Fruit fly (Drosophila melanogaster): ENCODE measurements around the gene CG4022.

Gene CG4022

dm6 chr3L:9441907-9442479 lies 31.4 kb upstream of the CG4022 start, which contains the start of the genes Bet3 and Nf-YA (continued):
- TF ChIP-seq gro (GFP tag; optimal IDR thresholded peaks at IDR 0.05) (no peak), pho (GFP tag; optimal IDR thresholded peaks at IDR 0.05) (peak; percentile 43), ken (GFP tag; IDR thresholded peaks at IDR 0.05) (peak; percentile 70), disco-r (GFP tag; optimal IDR thresholded peaks at IDR 0.05) (no peak), ssp (GFP tag; IDR thresholded peaks at IDR 0.05) (peak; percentile 74), Sry-β (GFP tag; optimal IDR thresholded peaks at IDR 0.05) (no peak), CG13424 (tag; optimal IDR thresholded peaks at IDR 0.05) (peak; percentile 55), dmrt11E (tag; optimal IDR thresholded peaks at IDR 0.05) (peak; percentile 35), h (optimal IDR thresholded peaks at IDR 0.05) (no peak), odd (GFP tag; optimal IDR thresholded peaks at IDR 0.05) (no peak), Sry-δ (GFP tag; optimal IDR thresholded peaks at IDR 0.05) (peak; percentile 75), BtbVII (GFP tag; optimal IDR thresholded peaks at IDR 0.05) (no peak), caup (GFP tag; optimal IDR thresholded peaks at IDR 0.05; ENCODE audit: severe bottlenecking) (peak; percentile 35), lmd (GFP tag; IDR thresholded peaks at IDR 0.05) (peak; percentile 54), CG2889 (GFP tag; IDR thresholded peaks at IDR 0.05) (no peak), her (GFP tag; optimal IDR thresholded peaks at IDR 0.05) (peak; percentile 36), jing (GFP tag; optimal IDR thresholded peaks at IDR 0.05) (no peak), salm (tag; optimal IDR thresholded peaks at IDR 0.05) (no peak), Hey (tag; optimal IDR thresholded peaks at IDR 0.05) (no peak), row (GFP tag; IDR thresholded peaks at IDR 0.05) (peak; percentile 93), CG6683 (GFP tag; optimal IDR thresholded peaks at IDR 0.05) (no peak), CG17802 (tag; optimal IDR thresholded peaks at IDR 0.05) (no peak), CG7745 (tag; optimal IDR thresholded peaks at IDR 0.05) (no peak), Dad (GFP tag; optimal IDR thresholded peaks at IDR 0.05) (peak; percentile 62), CG14965 (GFP tag; optimal IDR thresholded peaks at IDR 0.05; ENCODE audit: borderline replicate concordance) (no peak), CG6813 (GFP tag; optimal IDR thresholded peaks at IDR 0.05) (no peak), CG9876 (GFP tag; optimal IDR thresholded peaks at IDR 0.05) (peak; percentile 8), vnd (GFP tag; IDR thresholded peaks at IDR 0.05; ENCODE audit: partially characterized antibody) (peak; percentile 76), zf30C (GFP tag; optimal IDR thresholded peaks at IDR 0.05) (no peak), tll (GFP tag; optimal IDR thresholded peaks at IDR 0.05) (no peak), BEAF-32 (GFP tag; optimal IDR thresholded peaks at IDR 0.05) (peak; percentile 90), CG13123 (GFP tag; optimal IDR thresholded peaks at IDR 0.05) (no peak), Oaz (GFP tag; IDR thresholded peaks at IDR 0.05) (no peak), Pdp1 (GFP tag; optimal IDR thresholded peaks at IDR 0.05) (peak; percentile 39 to 51), CG2199 (GFP tag; IDR thresholded peaks at IDR 0.05) (no peak), TFAM (GFP tag; optimal IDR thresholded peaks at IDR 0.05) (no peak), HLH4C (GFP tag; IDR thresholded peaks at IDR 0.05; ENCODE audit: partially characterized antibody) (peak; percentile 69), CG7271 (tag; optimal IDR thresholded peaks at IDR 0.05) (no peak), org-1 (GFP tag; optimal IDR thresholded peaks at IDR 0.05) (no peak), CG5245 (GFP tag; optimal IDR thresholded peaks at IDR 0.05) (no peak), trh (GFP tag; optimal IDR thresholded peaks at IDR 0.05) (no peak), CG4424 (GFP tag; optimal IDR thresholded peaks at IDR 0.05) (peak; percentile 51), Adf1 (GFP tag; IDR thresholded peaks at IDR 0.05) (no peak), br (optimal IDR thresholded peaks at IDR 0.05) (no peak), CG9797 (GFP tag; optimal IDR thresholded peaks at IDR 0.05) (peak; percentile 53), slp2 (GFP tag; optimal IDR thresholded peaks at IDR 0.05) (peak; percentile 27), CG6175 (GFP tag; IDR thresholded peaks at IDR 0.05) (no peak), zfh2 (GFP tag; optimal IDR thresholded peaks at IDR 0.05) (peak; percentile 51), Hmx (GFP tag; optimal IDR thresholded peaks at IDR 0.05) (no peak), Atf3 (GFP tag; optimal IDR thresholded peaks at IDR 0.05) (peak; percentile 24), CG30403 (GFP tag; optimal IDR thresholded peaks at IDR 0.05) (peak; percentile 74)

Data from whole organism, embryonic.